Worm (Caenorhabditis elegans): ENCODE data around the gene insc-1.
"Not testable (repeated sequence)": the region's sequence is repeated elsewhere in the genome, so short reads cannot be mapped to it uniquely, and the experiment has no call there.

Gene insc-1

ce11 chrII:7345858-7346257, 12.8 kb upstream of the insc-1 start:
- TF ChIP-seq unc-62 (GFP tag; optimal IDR thresholded peaks at IDR 0.05) = no peak

ce11 chrII:7348063-7348462, 10.6 kb upstream of the insc-1 start:
- no peak for TF ChIP-seq unc-62 (GFP tag; optimal IDR thresholded peaks at IDR 0.05)

ce11 chrII:7352507-7352906, 6.2 kb upstream of the insc-1 start, which contains the start of gene hsp-4:
Gene hsp-4 (minus strand): TSS chrII:7352645.
- no peak for TF ChIP-seq unc-62 (GFP tag; optimal IDR thresholded peaks at IDR 0.05)

ce11 chrII:7353027-7353426, 5.7 kb upstream of the insc-1 start:
- TF ChIP-seq unc-62 (GFP tag; optimal IDR thresholded peaks at IDR 0.05) = no peak

DNA sequence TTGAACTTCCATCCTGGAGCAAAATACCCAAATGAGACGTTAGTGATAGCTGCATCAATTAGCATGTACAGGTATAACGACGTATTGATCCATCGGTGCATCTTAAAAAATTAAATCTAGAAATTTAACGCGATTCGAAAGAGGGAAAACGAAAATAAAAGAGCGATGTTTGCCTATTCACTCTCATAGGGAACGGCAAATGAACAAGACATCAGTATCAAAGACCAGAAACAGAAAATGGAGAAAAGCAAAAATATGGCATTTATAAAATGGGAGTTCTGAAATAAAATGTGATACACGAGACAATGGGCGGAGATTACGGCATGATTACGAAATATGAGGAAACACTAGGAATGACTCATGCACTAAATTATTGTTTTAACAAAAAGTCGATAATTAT, 2.4 kb upstream of the insc-1 start, which contains the start of gene haf-2:
haf-2 (minus strand) TSS at position 101 of the 400 bp plus-strand sequence.
- TF ChIP-seq unc-62 (GFP tag; optimal IDR thresholded peaks at IDR 0.05) = no peak

- no peak for TF ChIP-seq unc-62 (GFP tag; optimal IDR thresholded peaks at IDR 0.05)
Measured at ce11 chrII:7356773-7357172, 1.9 kb upstream of the insc-1 start.

DNA sequence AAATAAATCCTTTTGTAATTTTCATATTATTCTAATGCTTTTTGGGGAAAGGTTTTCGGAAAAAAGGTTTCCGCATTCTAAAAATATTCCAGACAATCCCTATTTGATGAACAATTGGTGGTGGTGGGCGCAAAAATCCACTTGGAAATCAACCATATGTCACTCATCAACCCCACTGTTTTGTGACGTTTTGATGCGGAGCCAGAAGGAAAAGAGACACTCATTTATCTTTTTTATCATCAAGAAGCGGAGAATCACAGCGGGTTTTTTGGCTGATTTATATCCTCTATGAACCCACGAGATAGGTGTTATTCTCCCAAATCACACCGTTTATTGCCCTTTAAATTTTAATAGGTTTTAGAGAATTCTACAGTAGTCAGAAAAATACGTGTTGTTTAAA, 1.5 kb upstream of the insc-1 start:
- TF ChIP-seq unc-62 (GFP tag; optimal IDR thresholded peaks at IDR 0.05) = no peak

- no peak for TF ChIP-seq unc-62 (GFP tag; optimal IDR thresholded peaks at IDR 0.05)
Measured at ce11 chrII:7363990-7364455, 5.3 kb downstream of the insc-1 start, which contains the start of gene msra-1. Gene msra-1 (minus strand): TSS chrII:7364040.

DNA sequence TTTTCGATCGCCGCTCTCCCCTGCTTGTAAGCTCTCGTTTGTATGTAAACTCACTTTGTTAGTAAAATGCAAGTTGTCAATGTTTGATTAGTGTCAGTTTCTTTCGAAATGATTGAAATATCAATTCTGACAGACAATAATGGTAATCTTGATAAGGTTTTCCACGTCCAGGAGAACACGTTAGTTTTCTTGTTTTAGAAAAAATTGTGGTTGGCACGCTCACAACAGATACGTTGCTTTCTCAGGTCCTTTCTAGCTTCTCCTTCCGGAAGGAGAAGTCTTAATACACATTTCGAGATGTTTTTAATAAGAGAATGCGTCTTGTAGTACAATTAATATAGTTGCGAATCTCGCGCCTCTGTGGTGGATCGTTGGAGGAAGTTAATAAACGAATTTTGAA, 10.1 kb downstream of the insc-1 start, which contains the start of gene F43E2.6:
F43E2.6 (minus strand) TSS at position 101 of the 400 bp plus-strand sequence.
- TF ChIP-seq unc-62 (GFP tag; optimal IDR thresholded peaks at IDR 0.05) = no peak

DNA sequence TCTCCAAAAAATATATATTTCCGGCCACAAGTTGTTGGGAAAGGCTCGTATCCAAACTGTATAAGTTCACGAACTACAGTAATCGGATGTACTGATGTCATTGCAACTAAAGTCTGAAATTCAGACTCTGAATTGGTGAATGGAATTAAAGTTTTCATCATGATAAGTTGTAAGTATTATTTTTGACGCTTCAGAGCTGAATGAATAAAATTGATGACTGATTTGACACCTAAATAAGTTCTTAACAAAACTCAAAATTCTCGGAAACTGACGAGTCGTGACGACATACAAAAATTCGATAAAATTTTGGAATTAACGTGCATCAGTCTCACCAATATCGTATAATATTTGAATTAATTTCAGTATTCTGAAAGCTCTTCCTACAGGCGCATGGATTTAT, 11.5 kb downstream of the insc-1 start, which contains the start of gene F43E2.11:
F43E2.11 (minus strand) TSS at position 101 of the 400 bp plus-strand sequence.
- not testable (repeated sequence) for TF ChIP-seq unc-62 (GFP tag; optimal IDR thresholded peaks at IDR 0.05)

DNA sequence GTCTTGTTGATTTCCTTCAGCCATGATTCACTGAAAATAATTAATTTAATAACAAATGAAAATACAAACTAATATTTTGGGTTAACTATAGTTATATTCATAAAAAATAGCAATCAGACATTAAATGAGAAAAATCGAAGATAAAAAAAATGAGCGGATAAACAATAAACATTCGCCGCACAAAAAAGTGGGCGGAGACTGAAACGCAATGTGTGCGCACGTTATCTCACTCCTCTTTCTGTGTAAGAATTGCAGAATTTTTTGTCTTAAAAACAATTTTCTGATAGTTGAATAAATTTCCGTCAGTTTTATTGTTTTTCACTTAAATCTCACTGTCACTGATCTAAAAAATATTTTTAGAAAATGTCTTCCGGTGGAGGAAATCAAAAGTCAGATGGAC, 15.4 kb downstream of the insc-1 start, which contains the start of the genes mtch-1 and rpb-4:
mtch-1 (minus strand) TSS at position 24 of the 400 bp plus-strand sequence.
rpb-4 (plus strand) TSS at position 353 of the 400 bp plus-strand sequence.
- no peak for TF ChIP-seq unc-62 (GFP tag; optimal IDR thresholded peaks at IDR 0.05)

- no peak for TF ChIP-seq unc-62 (GFP tag; optimal IDR thresholded peaks at IDR 0.05)
Measured at ce11 chrII:7374980-7375379, 16.3 kb downstream of the insc-1 start, which contains the start of gene F43E2.1. Gene F43E2.1 (plus strand): TSS chrII:7375280.

DNA sequence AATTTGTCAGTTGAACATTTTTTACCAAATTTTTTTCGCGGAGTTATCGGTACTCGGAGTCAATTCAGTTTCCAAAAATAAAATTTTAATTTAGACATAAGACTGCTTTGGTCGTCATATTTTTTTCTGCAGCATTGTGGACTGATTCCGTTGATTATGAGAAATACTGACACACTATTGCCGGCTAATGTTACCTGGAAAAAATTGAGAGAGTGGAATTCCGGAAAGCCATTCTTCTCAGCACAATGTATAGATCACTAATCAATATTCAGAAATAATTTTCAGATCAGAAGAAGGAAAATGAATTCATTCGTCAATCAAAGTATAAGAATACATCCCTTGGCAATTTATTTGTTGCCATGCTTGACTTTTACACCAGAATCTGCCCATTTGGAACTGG, 20.3 kb downstream of the insc-1 start, which contains the start of gene C07D10.6:
C07D10.6 (plus strand) TSS at position 301 of the 400 bp plus-strand sequence.
- no peak for TF ChIP-seq unc-62 (GFP tag; optimal IDR thresholded peaks at IDR 0.05)

DNA sequence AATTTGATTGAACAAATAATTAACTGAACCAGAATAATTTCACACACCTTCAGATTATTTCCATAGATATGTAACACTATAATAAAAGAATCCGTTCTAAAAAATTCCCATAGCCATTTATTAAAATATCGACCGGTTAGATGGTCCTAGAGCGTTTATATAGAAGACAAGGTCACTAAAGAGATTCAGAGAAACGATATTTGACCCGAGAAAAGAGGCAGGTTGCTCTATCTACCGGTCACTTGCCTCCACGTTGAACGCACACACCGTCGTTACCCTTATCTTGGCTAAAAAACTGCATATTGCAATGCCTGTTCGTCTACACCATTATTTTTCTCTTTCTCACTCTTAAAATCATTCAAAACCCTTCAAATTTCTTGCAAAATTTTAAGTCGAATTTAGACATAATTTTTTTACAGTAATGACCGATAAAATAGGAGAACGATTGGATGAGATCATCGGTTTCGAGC, 22.5 kb downstream of the insc-1 start, which contains the start of gene C07D10.5:
C07D10.5 (plus strand) TSS at position 420 of the 470 bp plus-strand sequence.
- TF ChIP-seq unc-62 (GFP tag; optimal IDR thresholded peaks at IDR 0.05) = no peak

- no peak for TF ChIP-seq unc-62 (GFP tag; optimal IDR thresholded peaks at IDR 0.05)
Measured at ce11 chrII:7381947-7382346, 23.3 kb downstream of the insc-1 start.

- no peak for TF ChIP-seq unc-62 (GFP tag; optimal IDR thresholded peaks at IDR 0.05)
Measured at ce11 chrII:7385442-7385841, 26.7 kb downstream of the insc-1 start, which contains the start of gene sre-3. Gene sre-3 (plus strand): TSS chrII:7385742.

DNA sequence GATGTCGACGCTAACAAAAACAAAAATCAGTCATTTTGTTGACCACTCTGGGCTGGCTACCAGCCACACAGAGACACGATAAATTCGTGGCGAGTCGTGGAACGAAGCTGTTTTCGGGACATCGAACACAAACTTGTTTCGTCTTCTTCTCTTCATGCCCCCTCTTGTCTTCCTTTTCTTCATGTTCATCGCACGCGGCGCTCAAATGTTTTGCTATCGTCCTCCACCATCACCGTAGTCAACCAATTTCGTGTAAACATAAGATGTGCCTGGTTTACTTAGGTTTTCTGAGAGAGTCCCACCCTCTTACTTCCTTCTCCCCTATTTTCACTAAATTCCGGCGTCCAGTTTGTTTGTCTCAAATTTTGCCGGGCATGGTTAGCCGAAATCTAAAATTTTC, 31.6 kb downstream of the insc-1 start:
- no peak for TF ChIP-seq unc-62 (GFP tag; optimal IDR thresholded peaks at IDR 0.05)

Data from whole organism, dauer.